Fruit fly (Drosophila melanogaster): ENCODE measurements around the gene Dysb.

dm6 chr3L:18836658-18837057 is 30.9 kb upstream of the Dysb start:
- no peak for TF ChIP-seq CG5180 (GFP tag; optimal IDR thresholded peaks at IDR 0.05)
- TF ChIP-seq CG31224 (GFP tag; IDR thresholded peaks at IDR 0.05), result no peak
- TF ChIP-seq CG6254 (GFP tag; optimal IDR thresholded peaks at IDR 0.05), result no peak
- no peak for TF ChIP-seq CG18599 (GFP tag; optimal IDR thresholded peaks at IDR 0.05)
- no peak for TF ChIP-seq Oli (tag; optimal IDR thresholded peaks at IDR 0.05)
- TF ChIP-seq CG2129 (GFP tag; IDR thresholded peaks at IDR 0.05; ENCODE audit: partially characterized antibody), result no peak
- TF ChIP-seq CG30431 (GFP tag; optimal IDR thresholded peaks at IDR 0.05), result no peak
- TF ChIP-seq CHES-1-like (GFP tag; optimal IDR thresholded peaks at IDR 0.05), result no peak
- no peak for TF ChIP-seq pan (optimal IDR thresholded peaks at IDR 0.05)
- TF ChIP-seq pan (GFP tag; optimal IDR thresholded peaks at IDR 0.05 in 1 of 2, IDR thresholded peaks at IDR 0.05 in 1 of 2), result no peak
